Worm (Caenorhabditis elegans) whole organism, L4 larva: Measurements from ENCODE around the gene F56C3.3.

Source experiments
- R02D3.7 ChIP-seq: fragments of 150-350 bp; sonication (generic microtip); optimal IDR thresholded peaks from 3 replicates; lab custom pipeline; 2014; ENCODE audit warnings: missing biosample characterization, missing genetic modification characterization
- ama-1 ChIP-seq: fragments of 150-350 bp; optimal IDR thresholded peaks from 2 replicates; lab custom pipeline; 2014; ENCODE audit warnings: inconsistent platforms, mixed read lengths
- cey-2 ChIP-seq: sonication (generic microtip); optimal IDR thresholded peaks from 3 replicates; lab custom pipeline; 2017; ENCODE audit warnings: missing genetic modification characterization, mild to moderate bottlenecking, missing compliant biosample characterization, antibody characterized with exemption, borderline replicate concordance; ENCODE audit not compliant: insufficient read depth
- daf-12 ChIP-seq: fragments of 150-350 bp; optimal IDR thresholded peaks from 2 replicates; lab custom pipeline; 2014; ENCODE audit warnings: missing biosample characterization, missing genetic modification reagents, missing genetic modification characterization
- fkh-10 ChIP-seq: fragments of 150-350 bp; optimal IDR thresholded peaks from 2 replicates; lab custom pipeline; 2014; ENCODE audit warnings: missing biosample characterization, missing genetic modification reagents, missing genetic modification characterization
- nhr-237 ChIP-seq: sonication (generic microtip); optimal IDR thresholded peaks from 2 replicates; lab custom pipeline; 2017; ENCODE audit warnings: missing biosample characterization, missing genetic modification characterization
- pqm-1 ChIP-seq: sonication (generic microtip); optimal IDR thresholded peaks from 2 replicates; lab custom pipeline; 2017; ENCODE audit warnings: missing biosample characterization, missing genetic modification characterization
- zag-1 ChIP-seq: fragments of 150-350 bp; optimal IDR thresholded peaks from 2 replicates; lab custom pipeline; 2014; ENCODE audit warnings: missing biosample characterization, missing genetic modification characterization

ce11 chrX:1319708-1320107, 38.5 kb downstream of the F56C3.3 start:
- TF ChIP-seq nhr-237 (tag; lab: Kevin White, UChicago) (no peak), daf-12 (no peak), ama-1 (no peak), fkh-10 (no peak), R02D3.7 (tag; lab: Kevin White, UChicago) (no peak), zag-1 (no peak), pqm-1 (tag; lab: Kevin White, UChicago) (peak; percentile 25), cey-2 (no peak)
